Worm (Caenorhabditis elegans) whole organism, mixed stage, embryonic: Measurements from ENCODE around the gene srh-265.
A peak's percentile ranks its signal among the peaks of the same experiment; 100 is the strongest.

Experiments
- M03D4.4 ChIP-seq: sonication (generic microtip); optimal IDR thresholded peaks from 2 replicates; lab custom pipeline; 2017; ENCODE audit warnings: mild to moderate bottlenecking, missing genetic modification characterization, missing compliant biosample characterization
- bed-3 ChIP-seq: fragments of 200-800 bp; sonication (Bioruptor generic); optimal IDR thresholded peaks from 3 replicates; lab custom pipeline; 2018; ENCODE audit warnings: mild to moderate bottlenecking, missing genetic modification characterization, moderate library complexity, missing compliant biosample characterization
- blmp-1 ChIP-seq: fragments of 150-350 bp; optimal IDR thresholded peaks from 2 replicates; lab custom pipeline; 2014; ENCODE audit warnings: missing biosample characterization, missing genetic modification characterization
- ceh-39 ChIP-seq: fragments of 150-350 bp; optimal IDR thresholded peaks from 2 replicates; lab custom pipeline; 2014; ENCODE audit warnings: missing biosample characterization, missing genetic modification characterization
- ceh-43 ChIP-seq: fragments of 200-800 bp; sonication (Bioruptor generic); optimal IDR thresholded peaks from 2 replicates; lab custom pipeline; 2018; ENCODE audit warnings: mild to moderate bottlenecking, missing genetic modification characterization, moderate library complexity, missing compliant biosample characterization
- ceh-83 ChIP-seq: fragments of 200-800 bp; sonication (Bioruptor generic); optimal IDR thresholded peaks from 2 replicates; lab custom pipeline; 2018; ENCODE audit warnings: mild to moderate bottlenecking, missing genetic modification characterization, missing compliant biosample characterization
- ces-1 ChIP-seq: fragments of 150-350 bp; optimal IDR thresholded peaks from 2 replicates; lab custom pipeline; 2014; ENCODE audit warnings: missing biosample characterization, missing genetic modification reagents, missing genetic modification characterization
- cnd-1 ChIP-seq: fragments of 200-800 bp; sonication (Bioruptor generic); optimal IDR thresholded peaks from 2 replicates; lab custom pipeline; 2018; ENCODE audit warnings: mild to moderate bottlenecking, missing genetic modification characterization, missing compliant biosample characterization
- drap-1 ChIP-seq: fragments of 200-800 bp; sonication (Bioruptor generic); optimal IDR thresholded peaks from 3 replicates; lab custom pipeline; 2018; ENCODE audit warnings: mild to moderate bottlenecking, missing genetic modification characterization, missing compliant biosample characterization
- elt-1 ChIP-seq: sonication (generic microtip); optimal IDR thresholded peaks from 2 replicates; lab custom pipeline; 2017; ENCODE audit warnings: missing genetic modification characterization, mild to moderate bottlenecking, missing compliant biosample characterization, antibody characterized with exemption, moderate library complexity, borderline replicate concordance; ENCODE audit not compliant: insufficient read depth
- elt-3 ChIP-seq: fragments of 150-350 bp; optimal IDR thresholded peaks from 2 replicates; lab custom pipeline; 2014; ENCODE audit warnings: missing biosample characterization, missing genetic modification characterization
- flh-1 ChIP-seq: fragments of 200-800 bp; sonication (Bioruptor generic); optimal IDR thresholded peaks from 2 replicates; lab custom pipeline; 2018; ENCODE audit warnings: mild to moderate bottlenecking, missing genetic modification characterization, moderate library complexity, missing compliant biosample characterization
- ham-2 ChIP-seq: fragments of 200-800 bp; sonication (Bioruptor generic); optimal IDR thresholded peaks from 2 replicates; lab custom pipeline; 2018; ENCODE audit warnings: mild to moderate bottlenecking, missing genetic modification characterization, missing compliant biosample characterization
- hlh-1 ChIP-seq: fragments of 150-350 bp; optimal IDR thresholded peaks from 2 replicates; lab custom pipeline; 2014; ENCODE audit warnings: missing biosample characterization, missing genetic modification reagents, missing genetic modification characterization
- lin-13 ChIP-seq: fragments of 150-350 bp; optimal IDR thresholded peaks from 2 replicates; lab custom pipeline; 2014; ENCODE audit warnings: missing biosample characterization, missing genetic modification characterization
- lin-32 ChIP-seq: fragments of 200-800 bp; sonication (Bioruptor generic); optimal IDR thresholded peaks from 2 replicates; lab custom pipeline; 2018; ENCODE audit warnings: mild to moderate bottlenecking, missing genetic modification characterization, missing compliant biosample characterization
- mab-5 ChIP-seq: fragments of 150-350 bp; optimal IDR thresholded peaks from 2 replicates; lab custom pipeline; 2014; ENCODE audit warnings: missing biosample characterization, missing genetic modification characterization
- mep-1 ChIP-seq: fragments of 150-350 bp; optimal IDR thresholded peaks from 2 replicates; lab custom pipeline; 2017; ENCODE audit warnings: missing biosample characterization, missing genetic modification reagents, missing genetic modification characterization, inconsistent platforms
- mls-2 ChIP-seq: sonication (generic microtip); optimal IDR thresholded peaks from 2 replicates; lab custom pipeline; 2016; ENCODE audit warnings: mild to moderate bottlenecking, missing genetic modification characterization, moderate library complexity, missing compliant biosample characterization
- nhr-12 ChIP-seq: fragments of 150-350 bp; optimal IDR thresholded peaks from 2 replicates; lab custom pipeline; 2014; ENCODE audit warnings: missing biosample characterization, missing genetic modification characterization
- nhr-2 ChIP-seq: fragments of 150-350 bp; optimal IDR thresholded peaks from 2 replicates; lab custom pipeline; 2014; ENCODE audit warnings: missing biosample characterization, missing genetic modification characterization
- nhr-237 ChIP-seq: fragments of 150-350 bp; optimal IDR thresholded peaks from 2 replicates; lab custom pipeline; 2014; ENCODE audit warnings: missing biosample characterization, missing genetic modification characterization
- nhr-28 ChIP-seq: fragments of 150-350 bp; optimal IDR thresholded peaks from 2 replicates; lab custom pipeline; 2014; ENCODE audit warnings: missing biosample characterization, missing genetic modification characterization
- pha-4 ChIP-seq: fragments of 150-350 bp; optimal IDR thresholded peaks from 2 replicates; lab custom pipeline; 2018; ENCODE audit warnings: missing biosample characterization, missing genetic modification reagents, missing genetic modification characterization
- sem-2 ChIP-seq: fragments of 200-800 bp; sonication (Bioruptor generic); optimal IDR thresholded peaks from 2 replicates; lab custom pipeline; 2018; ENCODE audit warnings: mild to moderate bottlenecking, missing genetic modification characterization, missing compliant biosample characterization
- snpc-4 ChIP-seq: fragments of 150-350 bp; optimal IDR thresholded peaks from 2 replicates; lab custom pipeline; 2014; ENCODE audit warnings: missing biosample characterization, missing genetic modification characterization
- sptf-1 ChIP-seq: sonication (generic microtip); optimal IDR thresholded peaks from 2 replicates; lab custom pipeline; 2017; ENCODE audit warnings: mild to moderate bottlenecking, missing genetic modification characterization, moderate library complexity, missing compliant biosample characterization
- tbx-8 ChIP-seq: fragments of 200-800 bp; sonication (Bioruptor generic); optimal IDR thresholded peaks from 2 replicates; lab custom pipeline; 2018; ENCODE audit warnings: mild to moderate bottlenecking, missing genetic modification characterization, moderate library complexity, missing compliant biosample characterization
- unc-120 ChIP-seq: sonication (generic microtip); optimal IDR thresholded peaks from 2 replicates; lab custom pipeline; 2017; ENCODE audit warnings: missing genetic modification characterization, missing compliant biosample characterization; ENCODE audit not compliant: poor library complexity, severe bottlenecking
- unc-39 ChIP-seq: fragments of 150-350 bp; optimal IDR thresholded peaks from 2 replicates; lab custom pipeline; 2014; ENCODE audit warnings: missing biosample characterization, missing genetic modification characterization
- unc-62 ChIP-seq: fragments of 150-350 bp; optimal IDR thresholded peaks from 2 replicates; lab custom pipeline; 2014; ENCODE audit warnings: missing biosample characterization, missing genetic modification reagents, missing genetic modification characterization
- zip-8 ChIP-seq: fragments of 150-350 bp; optimal IDR thresholded peaks from 2 replicates; lab custom pipeline; 2014; ENCODE audit warnings: missing biosample characterization, missing genetic modification characterization
- ztf-11 ChIP-seq: fragments of 150-350 bp; optimal IDR thresholded peaks from 2 replicates; lab custom pipeline; 2014; ENCODE audit warnings: missing biosample characterization, missing genetic modification characterization

The srh-265 gene

ce11 chrV:15454322-15454721 lies 38.3 kb downstream of the srh-265 start:
- TF ChIP-seq drap-1 (GFP tag; lab: Kevin White, UChicago) (peak; percentile 5), snpc-4 (no peak)

- no peak for TF ChIP-seq nhr-28
- TF ChIP-seq elt-3 (tag; lab: Kevin White, UChicago), result no peak
- no peak for TF ChIP-seq blmp-1 (tag; lab: Kevin White, UChicago)
- no peak for TF ChIP-seq nhr-2 (tag; lab: Kevin White, UChicago)
- TF ChIP-seq mep-1 (tag; lab: Kevin White, UChicago), result no peak
- TF ChIP-seq ceh-39 (tag; lab: Kevin White, UChicago), result no peak
- TF ChIP-seq unc-62 (GFP tag; lab: Kevin White, UChicago), result no peak
- no peak for TF ChIP-seq mls-2 (tag; lab: Kevin White, UChicago)
- no peak for TF ChIP-seq nhr-12 (tag; lab: Kevin White, UChicago)
- TF ChIP-seq unc-39 (tag; lab: Kevin White, UChicago), result no peak
Measured at ce11 chrV:15459088-15459487, 43.0 kb downstream of the srh-265 start, which contains the start of gene str-71. TSS of gene str-71 (minus strand) at chrV:15459188.

ce11 chrV:15464402-15464801 lies 48.4 kb downstream of the srh-265 start, which contains the start of gene rocf-1:
TSS of gene rocf-1 (minus strand) at chrV:15464502.
- TF ChIP-seq blmp-1 (tag; lab: Kevin White, UChicago) (peak; percentile 26), M03D4.4 (tag; lab: Kevin White, UChicago) (no peak)

ce11 chrV:15465032-15465727 lies 49.1 kb downstream of the srh-265 start, which contains the start of gene pqn-71:
TSS of gene pqn-71 (plus strand) at chrV:15465677.
- TF ChIP-seq mab-5 (tag; lab: Kevin White, UChicago) (no peak), bed-3 (peak; percentile 81), drap-1 (GFP tag; lab: Kevin White, UChicago) (peak; percentile 97), ceh-43 (peak; percentile 83), elt-3 (tag; lab: Kevin White, UChicago) (peak; percentile 41), mep-1 (tag; lab: Kevin White, UChicago) (peak; percentile 47), sem-2 (GFP tag; lab: Kevin White, UChicago) (peak; percentile 68), ceh-39 (tag; lab: Kevin White, UChicago) (no peak), sptf-1 (tag; lab: Kevin White, UChicago) (peak; percentile 93), cnd-1 (tag; lab: Kevin White, UChicago) (peak; percentile 78), tbx-8 (GFP tag; lab: Kevin White, UChicago) (peak; percentile 63), nhr-12 (tag; lab: Kevin White, UChicago) (no peak), M03D4.4 (tag; lab: Kevin White, UChicago) (peak; percentile 85), pha-4 (peak; percentile 13), lin-13 (tag; lab: Kevin White, UChicago) (peak; percentile 61), ham-2 (GFP tag; lab: Kevin White, UChicago) (peak; percentile 85), ceh-83 (GFP tag; lab: Kevin White, UChicago) (peak; percentile 92), elt-1 (tag; lab: Kevin White, UChicago) (no peak), ztf-11 (tag; lab: Kevin White, UChicago) (peak; percentile 35), nhr-237 (peak; percentile 35), hlh-1 (peak; percentile 37), ces-1 (GFP tag; lab: Kevin White, UChicago) (no peak), nhr-2 (tag; lab: Kevin White, UChicago) (peak; percentile 14), lin-32 (GFP tag; lab: Kevin White, UChicago) (peak; percentile 75), unc-39 (tag; lab: Kevin White, UChicago) (no peak), unc-62 (GFP tag; lab: Kevin White, UChicago) (peak; percentile 42), zip-8 (tag; lab: Kevin White, UChicago) (no peak), unc-120 (tag; lab: Kevin White, UChicago) (peak; percentile 96), flh-1 (GFP tag; lab: Kevin White, UChicago) (peak; percentile 63), mls-2 (tag; lab: Kevin White, UChicago) (peak; percentile 89), nhr-28 (peak; percentile 31)
- TF ChIP-seq, all 35 proteins: peak for 24
